Fruit fly (Drosophila melanogaster): ENCODE measurements around the gene Lar.

Gene Lar

DNA sequence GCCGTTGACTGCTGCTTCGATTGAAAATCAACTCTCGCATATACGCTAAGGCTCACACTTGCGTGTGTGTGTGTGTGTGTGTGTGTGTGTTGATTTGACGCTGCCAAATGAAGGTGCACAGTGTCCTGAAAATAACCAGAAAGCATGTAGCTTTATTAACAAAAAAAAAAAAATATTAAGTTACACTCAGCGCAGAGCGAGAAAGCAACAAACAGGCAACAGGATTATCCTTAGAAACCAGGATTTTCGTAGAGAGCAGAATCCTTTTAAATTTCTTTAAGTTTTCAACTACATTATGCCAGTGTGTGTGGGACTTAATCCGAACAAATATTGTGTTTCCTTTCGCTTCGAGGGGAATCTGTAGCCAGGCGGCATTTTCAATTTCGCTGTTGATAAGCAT is 41.6 kb downstream of the Lar start (continued):
- TF ChIP-seq grn (GFP tag; optimal IDR thresholded peaks at IDR 0.05) (no peak), Oli (tag; optimal IDR thresholded peaks at IDR 0.05) (no peak), lmd (GFP tag; IDR thresholded peaks at IDR 0.05) (peak; percentile 35), CG18599 (GFP tag; optimal IDR thresholded peaks at IDR 0.05) (peak; percentile 25), cg (GFP tag; optimal IDR thresholded peaks at IDR 0.05) (no peak), row (GFP tag; IDR thresholded peaks at IDR 0.05) (peak; percentile 35; the same call in 1 of the 3 replicates), C15 (GFP tag; IDR thresholded peaks at IDR 0.05) (no peak), sisA (GFP tag; IDR thresholded peaks at IDR 0.05) (0 out of 2 replicates have a peak, but pooled peaks have one; percentile 15), CG11504 (tag; optimal IDR thresholded peaks at IDR 0.05) (peak; percentile 35), emc (GFP tag; optimal IDR thresholded peaks at IDR 0.05) (no peak), sens (GFP tag) (peak; percentile 79), run (tag; optimal IDR thresholded peaks at IDR 0.05) (no peak), CG9932 (GFP tag; IDR thresholded peaks at IDR 0.05) (no peak), mam (GFP tag; optimal IDR thresholded peaks at IDR 0.05) (peak; percentile 3), nmo (GFP tag; optimal IDR thresholded peaks at IDR 0.05) (peak; percentile 9), sug (tag; optimal IDR thresholded peaks at IDR 0.05) (no peak), sima (GFP tag; optimal IDR thresholded peaks at IDR 0.05) (no peak), NfI (GFP tag; optimal IDR thresholded peaks at IDR 0.05) (no peak), CTCF (GFP tag; optimal IDR thresholded peaks at IDR 0.05) (no peak), PHDP (tag; optimal IDR thresholded peaks at IDR 0.05) (no peak), hkb (optimal IDR thresholded peaks at IDR 0.05) (no peak), hkb (GFP tag; IDR thresholded peaks at IDR 0.05) (0 out of 2 replicates have a peak, but pooled peaks have one; percentile 20), CG4328 (GFP tag; optimal IDR thresholded peaks at IDR 0.05) (no peak), CG1529 (GFP tag; optimal IDR thresholded peaks at IDR 0.05) (no peak), Dbx (GFP tag; IDR thresholded peaks at IDR 0.05) (no peak), Elba2 (GFP tag; optimal IDR thresholded peaks at IDR 0.05) (no peak)

DNA sequence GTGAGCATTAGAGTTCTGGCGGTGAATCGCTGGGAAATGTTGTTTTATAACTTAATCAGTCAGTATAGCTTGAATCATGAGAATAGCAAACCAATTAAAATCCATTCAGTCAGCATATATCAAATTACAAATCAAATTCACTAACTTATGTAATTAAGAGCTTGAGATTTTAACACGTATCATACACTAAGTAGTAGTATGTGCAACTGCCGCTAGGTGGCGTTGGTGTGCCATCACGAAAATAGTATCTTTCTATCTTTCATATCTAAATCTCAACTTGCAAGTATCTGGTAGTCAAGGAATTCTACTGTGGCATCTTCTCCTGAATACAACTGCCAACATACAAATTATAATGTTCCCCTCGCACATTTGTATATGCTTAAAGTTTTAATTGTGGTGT is 47.6 kb downstream of the Lar start:
- peak; percentile 69 for TF ChIP-seq CTCF (GFP tag; optimal IDR thresholded peaks at IDR 0.05)
- TF ChIP-seq lov (optimal IDR thresholded peaks at IDR 0.05) = no peak
- no peak for TF ChIP-seq lov (GFP tag; IDR thresholded peaks at IDR 0.05)
- no peak for TF ChIP-seq Awh (GFP tag; IDR thresholded peaks at IDR 0.05)
- no peak for TF ChIP-seq en (GFP tag; optimal IDR thresholded peaks at IDR 0.05)

- TF ChIP-seq Asciz (GFP tag; optimal IDR thresholded peaks at IDR 0.05) (no peak), Ets65A (GFP tag) (peak; percentile 91)
Measured at dm6 chr2L:19678347-19678746, 91.9 kb downstream of the Lar start.

DNA sequence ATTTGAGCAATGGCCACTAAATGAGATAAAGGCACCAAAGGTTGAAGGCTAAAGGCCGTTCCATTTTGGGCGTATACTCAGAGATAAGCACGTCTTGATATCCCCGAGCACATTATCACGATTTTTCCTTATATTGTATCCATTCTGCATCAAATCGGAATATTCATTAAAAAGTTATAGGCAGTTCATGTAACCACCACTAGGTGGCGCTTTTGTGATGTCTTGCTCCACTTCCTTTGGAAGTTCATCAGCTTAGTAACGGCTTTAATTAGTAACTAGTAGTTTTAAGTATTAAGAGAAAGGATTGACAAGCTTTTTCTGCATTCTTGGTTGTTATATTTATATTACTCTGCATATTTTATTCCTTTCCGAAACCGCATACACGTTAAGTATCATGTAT is 96.1 kb downstream of the Lar start:
- no peak for TF ChIP-seq az2 (GFP tag; optimal IDR thresholded peaks at IDR 0.05)
- TF ChIP-seq CTCF (GFP tag; optimal IDR thresholded peaks at IDR 0.05) = peak; percentile 69
- TF ChIP-seq Ravus (GFP tag; IDR thresholded peaks at IDR 0.05) = no peak

- no peak for TF ChIP-seq CG13296 (GFP tag; optimal IDR thresholded peaks at IDR 0.05)
- peak; percentile 47 for TF ChIP-seq Elba2 (GFP tag; optimal IDR thresholded peaks at IDR 0.05)
Measured at dm6 chr2L:19700868-19701267, 114.4 kb downstream of the Lar start, which contains the start of gene scw. TSS of gene scw (minus strand) at chr2L:19700968.

dm6 chr2L:19722517-19722916 is 136.1 kb downstream of the Lar start:
- peak; percentile 9 for TF ChIP-seq Ssrp (tag; optimal IDR thresholded peaks at IDR 0.05)
- TF ChIP-seq Ets65A (GFP tag) = no peak
- TF ChIP-seq CG30431 (GFP tag; optimal IDR thresholded peaks at IDR 0.05) = peak; percentile 5
- TF ChIP-seq Hand (GFP tag; optimal IDR thresholded peaks at IDR 0.05) = no peak
- TF ChIP-seq chif (GFP tag; optimal IDR thresholded peaks at IDR 0.05) = peak in 1 of 2 experiments; percentile 29
- TF ChIP-seq Sin3A (optimal IDR thresholded peaks at IDR 0.05) = no peak
- TF ChIP-seq ftz-f1 (GFP tag; optimal IDR thresholded peaks at IDR 0.05) = no peak
- 0 out of 3 replicates have a peak, but pooled peaks have one; percentile 31 for TF ChIP-seq CG11093 (GFP tag; IDR thresholded peaks at IDR 0.05)
- TF ChIP-seq ind (GFP tag; optimal IDR thresholded peaks at IDR 0.05) = no peak
- no peak for TF ChIP-seq sens (GFP tag)
- no peak for TF ChIP-seq zen2 (GFP tag; IDR thresholded peaks at IDR 0.05; ENCODE audit: partially characterized antibody)
- no peak for TF ChIP-seq cad (GFP tag; optimal IDR thresholded peaks at IDR 0.05)
- TF ChIP-seq CG15514 (GFP tag; optimal IDR thresholded peaks at IDR 0.05) = no peak
- TF ChIP-seq CG13123 (GFP tag; optimal IDR thresholded peaks at IDR 0.05) = no peak

Data from whole organism, embryonic.